Worm (Caenorhabditis elegans) whole organism, young adult: ENCODE data around the gene swt-4.
A peak's percentile ranks its signal among the peaks of the same experiment; 100 is the strongest.

Experiments
- B0035.1 ChIP-seq: sonication (generic microtip); optimal IDR thresholded peaks from 2 replicates; lab custom pipeline; 2016; ENCODE audit warnings: missing genetic modification characterization, mild to moderate bottlenecking, missing compliant biosample characterization, missing genotype, missing genetic modification reagents
- B0261.1 ChIP-seq: sonication (generic microtip); optimal IDR thresholded peaks from 2 replicates; lab custom pipeline; 2016; ENCODE audit warnings: mild to moderate bottlenecking, missing genetic modification characterization, moderate library complexity, missing compliant biosample characterization
- D2030.7 ChIP-seq: fragments of 200-800 bp; sonication (Bioruptor generic); IDR thresholded peaks from 2 replicates; pipeline ENCODE4 v1.3.6; 2022; ENCODE audit warnings: missing genetic modification reagents, missing genetic modification characterization, missing compliant biosample characterization
- F33H1.4 ChIP-seq: fragments of 200-800 bp; sonication (Bioruptor generic); IDR thresholded peaks from 2 replicates; pipeline ENCODE4 v1.3.6; 2022; ENCODE audit warnings: missing genetic modification reagents, missing genetic modification characterization, missing compliant biosample characterization
- F39B2.1 ChIP-seq: fragments of 200-800 bp; sonication (Bioruptor generic); IDR thresholded peaks from 2 replicates; pipeline ENCODE4 v1.3.6; 2022; ENCODE audit warnings: missing genetic modification reagents, missing genetic modification characterization, missing compliant biosample characterization
- K12H6.12 ChIP-seq: fragments of 200-800 bp; sonication (Bioruptor generic); optimal IDR thresholded peaks from 2 replicates; lab custom pipeline; 2018; ENCODE audit warnings: mild to moderate bottlenecking, missing genetic modification characterization, missing compliant biosample characterization
- T26A5.8 ChIP-seq: sonication (generic microtip); optimal IDR thresholded peaks from 2 replicates; lab custom pipeline; 2016; ENCODE audit warnings: missing genetic modification characterization, missing compliant biosample characterization
- Y79H2A.3 ChIP-seq: fragments of 200-800 bp; sonication (Bioruptor generic); conservative IDR thresholded peaks from 2 replicates; pipeline ENCODE4 v1.3.6; 2022; ENCODE audit warnings: missing genetic modification reagents, missing genetic modification characterization, missing compliant biosample characterization
- ZK185.1 ChIP-seq: sonication (generic microtip); optimal IDR thresholded peaks from 2 replicates; lab custom pipeline; 2016; ENCODE audit warnings: mild to moderate bottlenecking, missing genetic modification characterization, missing compliant biosample characterization; ENCODE audit not compliant: poor library complexity, severe bottlenecking
- akir-1 ChIP-seq: fragments of 200-800 bp; sonication (Bioruptor generic); optimal IDR thresholded peaks from 2 replicates; lab custom pipeline; 2018; ENCODE audit warnings: mild to moderate bottlenecking, missing genetic modification characterization, moderate library complexity, missing compliant biosample characterization
- attf-5 ChIP-seq: fragments of 200-800 bp; sonication (Bioruptor generic); optimal IDR thresholded peaks from 2 replicates; lab custom pipeline; 2018; ENCODE audit warnings: mild to moderate bottlenecking, missing genetic modification characterization, missing compliant biosample characterization
- bed-2 ChIP-seq: fragments of 200-800 bp; sonication (Bioruptor generic); IDR thresholded peaks from 2 replicates; pipeline ENCODE4 v1.3.6; 2022; ENCODE audit warnings: missing genetic modification reagents, missing genetic modification characterization, missing compliant biosample characterization
- cebp-2 ChIP-seq: fragments of 200-800 bp; sonication (Bioruptor generic); IDR thresholded peaks from 2 replicates; pipeline ENCODE4 v1.3.6; 2022; ENCODE audit warnings: missing genetic modification characterization, missing compliant biosample characterization
- ceh-91 ChIP-seq: fragments of 200-800 bp; sonication (Bioruptor generic); IDR thresholded peaks from 2 replicates; pipeline ENCODE4 v1.3.6; 2022; ENCODE audit warnings: missing genetic modification reagents, missing genetic modification characterization, missing compliant biosample characterization
- dpl-1 ChIP-seq: fragments of 150-350 bp; optimal IDR thresholded peaks from 2 replicates; lab custom pipeline; 2014; ENCODE audit warnings: missing biosample characterization, missing genetic modification reagents, missing genetic modification characterization
- efl-1 ChIP-seq: fragments of 150-350 bp; optimal IDR thresholded peaks from 2 replicates; lab custom pipeline; 2014; ENCODE audit warnings: missing biosample characterization, missing genetic modification reagents, missing genetic modification characterization
- him-1 ChIP-seq: sonication (generic microtip); optimal IDR thresholded peaks from 2 replicates; lab custom pipeline; 2016; ENCODE audit warnings: missing genotype, missing genetic modification reagents, missing genetic modification characterization, missing compliant biosample characterization
- hmg-1.2 ChIP-seq: fragments of 200-800 bp; sonication (Bioruptor generic); IDR thresholded peaks from 2 replicates; pipeline ENCODE4 v1.3.6; 2022; ENCODE audit warnings: missing genetic modification reagents, missing genetic modification characterization, missing compliant biosample characterization
- hrde-1 ChIP-seq: sonication (generic microtip); optimal IDR thresholded peaks from 2 replicates; lab custom pipeline; 2016; ENCODE audit warnings: missing genetic modification characterization, mild to moderate bottlenecking, missing compliant biosample characterization, moderate library complexity, missing genotype, missing genetic modification reagents, borderline replicate concordance
- hsf-1 ChIP-seq: fragments of 200-800 bp; sonication (Bioruptor generic); IDR thresholded peaks from 2 replicates; pipeline ENCODE4 v1.3.6; 2022; ENCODE audit warnings: missing genetic modification reagents, missing genetic modification characterization, missing compliant biosample characterization
- lag-1 ChIP-seq: fragments of 200-800 bp; sonication (Bioruptor generic); IDR thresholded peaks from 2 replicates; pipeline ENCODE4 v1.3.6; 2022; ENCODE audit warnings: missing genetic modification reagents, missing genetic modification characterization, missing compliant biosample characterization
- lin-26 ChIP-seq: fragments of 200-800 bp; sonication (Bioruptor generic); IDR thresholded peaks from 2 replicates; pipeline ENCODE4 v1.3.6; 2022; ENCODE audit warnings: missing genetic modification reagents, missing genetic modification characterization, missing compliant biosample characterization
- lin-54 ChIP-seq: fragments of 200-800 bp; sonication (Bioruptor generic); optimal IDR thresholded peaks from 2 replicates; lab custom pipeline; 2018; ENCODE audit warnings: mild to moderate bottlenecking, missing genetic modification characterization, missing compliant biosample characterization
- lsl-1 ChIP-seq: fragments of 200-800 bp; sonication (Bioruptor generic); optimal IDR thresholded peaks from 2 replicates; lab custom pipeline; 2018; ENCODE audit warnings: mild to moderate bottlenecking, missing genetic modification characterization, moderate library complexity, missing compliant biosample characterization
- madf-6 ChIP-seq: fragments of 200-800 bp; sonication (Bioruptor generic); IDR thresholded peaks from 2 replicates; pipeline ENCODE4 v1.3.6; 2022; ENCODE audit warnings: missing genetic modification reagents, missing genetic modification characterization, missing compliant biosample characterization
- madf-8 ChIP-seq: fragments of 200-800 bp; sonication (Bioruptor generic); conservative IDR thresholded peaks from 2 replicates; pipeline ENCODE4 v1.3.6; 2022; ENCODE audit warnings: missing genetic modification reagents, missing genetic modification characterization, missing compliant biosample characterization
- mel-28 ChIP-seq: sonication (generic microtip); optimal IDR thresholded peaks from 2 replicates; lab custom pipeline; 2016; ENCODE audit warnings: borderline replicate concordance, mild to moderate bottlenecking, missing genetic modification characterization, missing compliant biosample characterization
- nhr-179 ChIP-seq: sonication (generic microtip); optimal IDR thresholded peaks from 2 replicates; lab custom pipeline; 2016; ENCODE audit warnings: mild to moderate bottlenecking, missing genetic modification characterization, missing compliant biosample characterization
- snpc-1.1 ChIP-seq: sonication (generic microtip); optimal IDR thresholded peaks from 2 replicates; lab custom pipeline; 2017; ENCODE audit warnings: missing genetic modification characterization, mild to moderate bottlenecking, missing compliant biosample characterization, antibody characterized with exemption, moderate library complexity, missing genotype, missing genetic modification reagents; ENCODE audit not compliant: insufficient read depth
- snpc-1.3 ChIP-seq: sonication (generic microtip); optimal IDR thresholded peaks from 2 replicates; lab custom pipeline; 2017; ENCODE audit warnings: missing genetic modification characterization, mild to moderate bottlenecking, missing compliant biosample characterization, antibody characterized with exemption, moderate library complexity, missing genotype, missing genetic modification reagents; ENCODE audit not compliant: insufficient read depth
- snpc-3.4 ChIP-seq: sonication (generic microtip); optimal IDR thresholded peaks from 2 replicates; lab custom pipeline; 2017; ENCODE audit warnings: missing genetic modification characterization, mild to moderate bottlenecking, missing compliant biosample characterization, antibody characterized with exemption, moderate library complexity, missing genotype, missing genetic modification reagents
- snpc-4 ChIP-seq, 5 experiments: fragments of 150-350 bp in 1 of 5; sonication (generic microtip) in 4 of 5; optimal IDR thresholded peaks; 2 replicates each; lab custom pipeline; 2014 to 2018; ENCODE audit warnings: missing genetic modification characterization in 5 of 5, missing biosample characterization in 3 of 5, antibody characterized with exemption in 2 of 5, mild to moderate bottlenecking in 2 of 5, missing compliant biosample characterization in 2 of 5, missing genotype in 2 of 5, moderate library complexity in 2 of 5, missing genetic modification reagents in 1 of 5
- tbp1 ChIP-seq: fragments of 200-800 bp; sonication (Bioruptor generic); optimal IDR thresholded peaks from 2 replicates; lab custom pipeline; 2018; ENCODE audit warnings: mild to moderate bottlenecking, missing genetic modification characterization, missing compliant biosample characterization
- tlf-1 ChIP-seq: fragments of 200-800 bp; sonication (Bioruptor generic); optimal IDR thresholded peaks from 2 replicates; lab custom pipeline; 2018; ENCODE audit warnings: mild to moderate bottlenecking, missing genetic modification characterization, missing compliant biosample characterization
- unc-130 ChIP-seq: sonication (generic microtip); optimal IDR thresholded peaks from 2 replicates; lab custom pipeline; 2016; ENCODE audit warnings: missing genetic modification reagents, missing genetic modification characterization, missing compliant biosample characterization
- xnd-1 ChIP-seq: sonication (generic microtip); optimal IDR thresholded peaks from 2 replicates; lab custom pipeline; 2016; ENCODE audit warnings: missing genotype, missing genetic modification reagents, missing genetic modification characterization, missing compliant biosample characterization
- zfh-2 ChIP-seq: fragments of 200-800 bp; sonication (Bioruptor generic); conservative IDR thresholded peaks from 2 replicates; pipeline ENCODE4 v1.3.6; 2022; ENCODE audit warnings: missing genetic modification reagents, missing genetic modification characterization, missing compliant biosample characterization
- ztf-25 ChIP-seq: fragments of 200-800 bp; sonication (Bioruptor generic); IDR thresholded peaks from 2 replicates; pipeline ENCODE4 v1.3.6; 2022; ENCODE audit warnings: missing genetic modification reagents, missing genetic modification characterization, missing compliant biosample characterization

The swt-4 gene

DNA sequence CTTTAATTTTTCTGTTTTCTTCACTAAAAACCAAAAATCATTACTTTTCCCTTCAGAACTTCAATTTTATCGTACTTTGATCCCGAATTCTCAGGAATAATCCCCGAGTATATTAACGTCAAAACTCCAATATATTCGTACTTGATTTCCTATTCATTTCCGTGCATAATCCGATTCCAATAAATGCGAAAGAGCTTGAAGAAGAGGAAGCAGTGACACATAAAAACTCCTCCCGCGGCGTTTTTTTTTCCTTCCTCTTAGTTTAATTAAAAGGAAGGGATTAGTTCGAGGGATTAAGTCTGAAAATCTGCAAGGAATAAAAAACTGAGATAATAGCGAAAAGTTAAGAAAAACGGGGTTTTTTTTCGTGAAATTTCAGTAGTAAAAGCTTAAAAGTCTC lies 28.0 kb downstream of the swt-4 start:
- TF ChIP-seq snpc-4 (GFP tag; optimal IDR thresholded peaks at IDR 0.05; lab: Kevin White, UChicago) (no peak), snpc-4 (tag; optimal IDR thresholded peaks at IDR 0.05; lab: Kevin White, UChicago) (no peak), cebp-2 (no peak), zfh-2 (GFP tag; lab: Robert Waterston, UW) (no peak), hrde-1 (tag; lab: Kevin White, UChicago) (no peak), madf-8 (GFP tag; lab: Robert Waterston, UW) (no peak), ztf-25 (GFP tag; lab: Robert Waterston, UW) (no peak)

- TF ChIP-seq snpc-3.4 (tag; lab: Kevin White, UChicago): peak; percentile 8
- no peak for TF ChIP-seq bed-2 (GFP tag; lab: Robert Waterston, UW)
- peak; percentile 84 for TF ChIP-seq ceh-91 (GFP tag; lab: Robert Waterston, UW)
- TF ChIP-seq snpc-1.1 (tag; lab: Kevin White, UChicago): peak; percentile 17
- peak; percentile 94 for TF ChIP-seq xnd-1
- TF ChIP-seq hsf-1 (GFP tag; lab: Robert Waterston, UW): 0 out of 2 replicates have a peak, but pooled peaks have one; percentile 28
- TF ChIP-seq him-1 (tag; lab: Kevin White, UChicago): peak; percentile 50
- TF ChIP-seq unc-130 (GFP tag; lab: Kevin White, UChicago): peak; percentile 19
- TF ChIP-seq madf-6: peak; percentile 93
- TF ChIP-seq dpl-1 (GFP tag; lab: Kevin White, UChicago): peak; percentile 27
- no peak for TF ChIP-seq lag-1 (GFP tag; lab: Robert Waterston, UW)
- no peak for TF ChIP-seq K12H6.12 (tag; lab: Kevin White, UChicago)
- TF ChIP-seq snpc-1.3 (tag; lab: Kevin White, UChicago): peak; percentile 58
- TF ChIP-seq tbp1 (GFP tag; lab: Kevin White, UChicago): peak; percentile 14
- TF ChIP-seq F39B2.1: no peak
- TF ChIP-seq snpc-4 (GFP tag; optimal IDR thresholded peaks at IDR 0.05; lab: Kevin White, UChicago): no peak
- peak in 1 of 4 experiments; percentile 0 for TF ChIP-seq snpc-4 (tag; optimal IDR thresholded peaks at IDR 0.05; lab: Kevin White, UChicago)
- no peak for TF ChIP-seq nhr-179 (tag; lab: Kevin White, UChicago)
- TF ChIP-seq lsl-1 (GFP tag; lab: Kevin White, UChicago): peak; percentile 99
- TF ChIP-seq efl-1 (GFP tag; lab: Kevin White, UChicago): peak; percentile 75
- TF ChIP-seq akir-1 (GFP tag; lab: Kevin White, UChicago): no peak
- no peak for TF ChIP-seq T26A5.8 (tag; lab: Kevin White, UChicago)
- TF ChIP-seq zfh-2 (GFP tag; lab: Robert Waterston, UW): no peak
- TF ChIP-seq lin-54: peak; percentile 54
- no peak for TF ChIP-seq B0035.1 (tag; lab: Kevin White, UChicago)
- no peak for TF ChIP-seq B0261.1
- peak; percentile 21; the same call in 1 of the 2 replicates for TF ChIP-seq hmg-1.2 (GFP tag; lab: Robert Waterston, UW)
- TF ChIP-seq madf-8 (GFP tag; lab: Robert Waterston, UW): peak; percentile 82
- TF ChIP-seq mel-28 (tag; lab: Kevin White, UChicago): no peak
- no peak for TF ChIP-seq attf-5 (GFP tag; lab: Kevin White, UChicago)
- TF ChIP-seq tlf-1 (GFP tag; lab: Kevin White, UChicago): peak; percentile 55
- TF ChIP-seq ZK185.1: no peak
- TF ChIP-seq lin-26 (GFP tag; lab: Robert Waterston, UW): no peak
- TF ChIP-seq F33H1.4 (GFP tag; lab: Robert Waterston, UW): peak; percentile 94
- peak; percentile 74 for TF ChIP-seq D2030.7 (GFP tag; lab: Robert Waterston, UW)
- TF ChIP-seq Y79H2A.3 (GFP tag; lab: Robert Waterston, UW): 0 out of 2 replicates have a peak, but pooled peaks have one; percentile 26
Observed at ce11 chrIII:10600138-10600626, 28.8 kb downstream of the swt-4 start, which contains the start of gene epg-6. Gene epg-6 (minus strand): TSS chrIII:10600188.
